Worm (Caenorhabditis elegans) whole organism, L1 larva: ENCODE measurements around the gene bra-1.

Experiments
- C04F5.9 ChIP-seq: sonication (generic microtip); optimal IDR thresholded peaks from 2 replicates; lab custom pipeline; 2016; ENCODE audit warnings: missing genetic modification characterization, missing compliant biosample characterization
- C16A3.4 ChIP-seq: fragments of 150-350 bp; optimal IDR thresholded peaks from 2 replicates; lab custom pipeline; 2014; ENCODE audit warnings: missing biosample characterization, missing genetic modification characterization
- aha-1 ChIP-seq: fragments of 150-350 bp; optimal IDR thresholded peaks from 2 replicates; lab custom pipeline; 2014; ENCODE audit warnings: missing biosample characterization, missing genetic modification characterization
- ceh-63 ChIP-seq: fragments of 200-800 bp; sonication (Bioruptor generic); optimal IDR thresholded peaks from 2 replicates; lab custom pipeline; 2018; ENCODE audit warnings: mild to moderate bottlenecking, missing genetic modification characterization, missing compliant biosample characterization
- ceh-8 ChIP-seq: fragments of 200-800 bp; sonication (Bioruptor generic); optimal IDR thresholded peaks from 2 replicates; lab custom pipeline; 2018; ENCODE audit warnings: mild to moderate bottlenecking, missing genetic modification characterization, moderate library complexity, missing compliant biosample characterization
- ceh-82 ChIP-seq, 3 experiments: fragments of 150-350 bp in 1 of 3; sonication (generic microtip) in 2 of 3; optimal IDR thresholded peaks; 2 replicates each; lab custom pipeline; 2014 to 2017; ENCODE audit warnings: missing biosample characterization in 3 of 3, missing genetic modification characterization in 3 of 3
- dpl-1 ChIP-seq, 3 experiments: fragments of 150-350 bp in 2 of 3; sonication (generic microtip) in 1 of 3; optimal IDR thresholded peaks; 2 replicates each; lab custom pipeline; 2014 to 2017; ENCODE audit warnings: missing biosample characterization in 3 of 3, missing genetic modification characterization in 3 of 3, missing genetic modification reagents in 3 of 3
- dsc-1 ChIP-seq: sonication (generic microtip); optimal IDR thresholded peaks from 2 replicates; lab custom pipeline; 2016; ENCODE audit warnings: mild to moderate bottlenecking, missing genetic modification characterization, missing compliant biosample characterization
- efl-1 ChIP-seq, 4 experiments: fragments of 150-350 bp; optimal IDR thresholded peaks in 3 of 4; peaks in 1 of 4; 1 replicate in 1 of 4; 2 replicates in 3 of 4; lab custom pipeline; 2014; ENCODE audit warnings: missing biosample characterization in 2 of 4, missing genetic modification characterization in 2 of 4, missing genetic modification reagents in 2 of 4
- egl-27 ChIP-seq, 2 experiments: fragments of 150-350 bp in 1 of 2; sonication (generic microtip); optimal IDR thresholded peaks; 3 replicates each; lab custom pipeline; 2017 to 2018; ENCODE audit warnings: missing biosample characterization in 2 of 2, missing genetic modification characterization in 2 of 2, missing genetic modification reagents in 2 of 2
- elt-2 ChIP-seq: sonication (generic microtip); optimal IDR thresholded peaks from 2 replicates; lab custom pipeline; 2016; ENCODE audit warnings: missing genetic modification characterization, mild to moderate bottlenecking, inconsistent platforms, missing compliant biosample characterization, missing genetic modification reagents
- elt-3 ChIP-seq, 6 experiments: fragments of 150-350 bp in 1 of 6; sonication (generic microtip); optimal IDR thresholded peaks; 2 replicates each; lab custom pipeline; 2017 to 2018; ENCODE audit warnings: missing biosample characterization in 6 of 6, missing genetic modification characterization in 6 of 6, inconsistent platforms in 1 of 6
- fkh-10 ChIP-seq: sonication (generic microtip); optimal IDR thresholded peaks from 2 replicates; lab custom pipeline; 2017; ENCODE audit warnings: missing biosample characterization, missing genetic modification reagents, missing genetic modification characterization
- fos-1 ChIP-seq: fragments of 150-350 bp; optimal IDR thresholded peaks from 2 replicates; lab custom pipeline; 2014; ENCODE audit warnings: missing biosample characterization, missing genetic modification characterization
- isw-1 ChIP-seq: fragments of 200-800 bp; sonication (Bioruptor generic); IDR thresholded peaks from 2 replicates; pipeline ENCODE4 v1.3.6; 2022; ENCODE audit warnings: missing genetic modification characterization, missing compliant biosample characterization
- lin-14 ChIP-seq: fragments of 200-800 bp; sonication (Bioruptor generic); optimal IDR thresholded peaks from 2 replicates; lab custom pipeline; 2018; ENCODE audit warnings: mild to moderate bottlenecking, missing genetic modification characterization, moderate library complexity, missing compliant biosample characterization
- lin-15B ChIP-seq: fragments of 150-350 bp; sonication (generic microtip); optimal IDR thresholded peaks from 3 replicates; lab custom pipeline; 2014; ENCODE audit warnings: missing biosample characterization, missing genetic modification characterization
- lin-35 ChIP-seq, 2 experiments: fragments of 150-350 bp; optimal IDR thresholded peaks; 2 replicates each; lab custom pipeline; 2014; ENCODE audit warnings: missing biosample characterization in 2 of 2, missing genetic modification characterization in 2 of 2, missing genetic modification reagents in 2 of 2
- lin-39 ChIP-seq: fragments of 150-350 bp; optimal IDR thresholded peaks from 2 replicates; lab custom pipeline; 2014; ENCODE audit warnings: missing biosample characterization, missing genetic modification reagents, missing genetic modification characterization
- lsy-2 ChIP-seq, 2 experiments: fragments of 150-350 bp; optimal IDR thresholded peaks; 2 replicates each; lab custom pipeline; 2014; ENCODE audit warnings: missing biosample characterization in 2 of 2, missing genetic modification characterization in 2 of 2
- mep-1 ChIP-seq: fragments of 150-350 bp; optimal IDR thresholded peaks from 2 replicates; lab custom pipeline; 2014; ENCODE audit warnings: missing biosample characterization, missing genetic modification characterization
- nhr-11 ChIP-seq: fragments of 150-350 bp; optimal IDR thresholded peaks from 2 replicates; lab custom pipeline; 2014; ENCODE audit warnings: missing biosample characterization, missing genetic modification characterization
- nhr-12 ChIP-seq: sonication (generic microtip); optimal IDR thresholded peaks from 2 replicates; lab custom pipeline; 2017; ENCODE audit warnings: missing biosample characterization, missing genetic modification characterization
- nhr-19 ChIP-seq: fragments of 200-800 bp; sonication (Bioruptor generic); conservative IDR thresholded peaks from 2 replicates; pipeline ENCODE4 v1.3.6; 2022; ENCODE audit warnings: missing genetic modification characterization, missing compliant biosample characterization
- nhr-20 ChIP-seq: sonication (generic microtip); optimal IDR thresholded peaks from 2 replicates; lab custom pipeline; 2016; ENCODE audit warnings: mild to moderate bottlenecking, missing genetic modification characterization, missing compliant biosample characterization
- nhr-28 ChIP-seq: fragments of 150-350 bp; optimal IDR thresholded peaks from 2 replicates; lab custom pipeline; 2014; ENCODE audit warnings: missing biosample characterization, missing genetic modification characterization
- nhr-71 ChIP-seq: sonication (generic microtip); optimal IDR thresholded peaks from 2 replicates; lab custom pipeline; 2016; ENCODE audit warnings: mild to moderate bottlenecking, missing genetic modification characterization, moderate library complexity, missing compliant biosample characterization
- nhr-77 ChIP-seq: fragments of 150-350 bp; optimal IDR thresholded peaks from 2 replicates; lab custom pipeline; 2014; ENCODE audit warnings: missing biosample characterization, missing genetic modification characterization
- nhr-84 ChIP-seq: sonication (generic microtip); optimal IDR thresholded peaks from 2 replicates; lab custom pipeline; 2017; ENCODE audit warnings: missing biosample characterization, missing genetic modification characterization
- nhr-85 ChIP-seq: sonication (generic microtip); peaks from one replicate; lab custom pipeline; 2016; ENCODE audit warnings: missing genetic modification characterization, inconsistent platforms, missing compliant biosample characterization
- pqm-1 ChIP-seq: sonication (generic microtip); optimal IDR thresholded peaks from 3 replicates; lab custom pipeline; 2017; ENCODE audit warnings: missing biosample characterization, missing genetic modification characterization
- rnt-1 ChIP-seq: sonication (generic microtip); optimal IDR thresholded peaks from 2 replicates; lab custom pipeline; 2016; ENCODE audit warnings: mild to moderate bottlenecking, missing genetic modification characterization, moderate library complexity, missing compliant biosample characterization
- skn-1 ChIP-seq: fragments of 150-350 bp; optimal IDR thresholded peaks from 2 replicates; lab custom pipeline; 2014; ENCODE audit warnings: missing biosample characterization, missing genetic modification characterization
- snpc-4 ChIP-seq: fragments of 150-350 bp; optimal IDR thresholded peaks from 2 replicates; lab custom pipeline; 2014; ENCODE audit warnings: missing biosample characterization, missing genetic modification characterization
- snu-23 ChIP-seq: sonication (generic microtip); optimal IDR thresholded peaks from 2 replicates; lab custom pipeline; 2016; ENCODE audit warnings: missing genetic modification characterization, missing compliant biosample characterization
- sup-37 ChIP-seq: fragments of 200-800 bp; sonication (Bioruptor generic); optimal IDR thresholded peaks from 2 replicates; lab custom pipeline; 2018; ENCODE audit warnings: mild to moderate bottlenecking, missing genetic modification characterization, missing compliant biosample characterization
- swsn-7 ChIP-seq: sonication (generic microtip); optimal IDR thresholded peaks from 2 replicates; lab custom pipeline; 2016; ENCODE audit warnings: missing genetic modification characterization, missing compliant biosample characterization
- tbx-2 ChIP-seq: sonication (generic microtip); optimal IDR thresholded peaks from 2 replicates; lab custom pipeline; 2016; ENCODE audit warnings: missing genetic modification characterization, missing compliant biosample characterization
- unc-30 ChIP-seq: sonication (generic microtip); optimal IDR thresholded peaks from 2 replicates; lab custom pipeline; 2017; ENCODE audit warnings: missing biosample characterization, missing genetic modification characterization
- unc-62 ChIP-seq: fragments of 150-350 bp; optimal IDR thresholded peaks from 2 replicates; lab custom pipeline; 2014; ENCODE audit warnings: missing biosample characterization, missing genetic modification reagents, missing genetic modification characterization
- unc-86 ChIP-seq: sonication (generic microtip); optimal IDR thresholded peaks from 2 replicates; lab custom pipeline; 2016; ENCODE audit warnings: missing genetic modification characterization, missing compliant biosample characterization
- unc-98 ChIP-seq: fragments of 200-800 bp; sonication (Bioruptor generic); IDR thresholded peaks from 2 replicates; pipeline ENCODE4 v1.3.6; 2022; ENCODE audit warnings: missing genetic modification characterization, missing compliant biosample characterization
- zip-4 ChIP-seq: fragments of 200-800 bp; sonication (Bioruptor generic); optimal IDR thresholded peaks from 2 replicates; lab custom pipeline; 2018; ENCODE audit warnings: mild to moderate bottlenecking, missing genetic modification characterization, moderate library complexity, missing compliant biosample characterization
- ztf-11 ChIP-seq, 2 experiments: sonication (generic microtip); optimal IDR thresholded peaks; 2 replicates each; lab custom pipeline; 2016 to 2017; ENCODE audit warnings: missing genetic modification characterization in 2 of 2, missing biosample characterization in 1 of 2, missing compliant biosample characterization in 1 of 2
- ztf-4 ChIP-seq: fragments of 150-350 bp; optimal IDR thresholded peaks from 2 replicates; lab custom pipeline; 2014; ENCODE audit warnings: missing biosample characterization, missing genetic modification characterization

Gene bra-1

ce11 chrX:13633032-13633431 lies 34.8 kb downstream of the bra-1 start:
- TF ChIP-seq efl-1 (optimal IDR thresholded peaks at IDR 0.05; lab: Kevin White, UChicago) = no peak
- TF ChIP-seq efl-1 (GFP tag; optimal IDR thresholded peaks at IDR 0.05 in 1 of 2; lab: Kevin White, UChicago) = no peak
- no peak for TF ChIP-seq nhr-71 (tag; lab: Kevin White, UChicago)
- no peak for TF ChIP-seq elt-3 (tag; optimal IDR thresholded peaks at IDR 0.05; lab: Kevin White, UChicago)
- no peak for TF ChIP-seq sup-37
- TF ChIP-seq rnt-1 (tag; lab: Kevin White, UChicago) = no peak
- TF ChIP-seq snpc-4 = peak; percentile 82
- TF ChIP-seq fos-1 (tag; lab: Kevin White, UChicago) = no peak

- TF ChIP-seq pqm-1 (tag; lab: Kevin White, UChicago) (no peak), C04F5.9 (tag; lab: Kevin White, UChicago) (no peak), lin-14 (GFP tag; lab: Kevin White, UChicago) (peak; percentile 61), aha-1 (tag; lab: Kevin White, UChicago) (no peak), dsc-1 (tag; lab: Kevin White, UChicago) (no peak), unc-30 (no peak), lin-35 (GFP tag; optimal IDR thresholded peaks at IDR 0.05; lab: Kevin White, UChicago) (no peak), lin-15B (no peak), nhr-71 (tag; lab: Kevin White, UChicago) (peak; percentile 52), rnt-1 (tag; lab: Kevin White, UChicago) (peak; percentile 56), snu-23 (GFP tag; lab: Kevin White, UChicago) (peak; percentile 13), nhr-12 (no peak), elt-2 (tag; lab: Kevin White, UChicago) (no peak), unc-86 (no peak), skn-1 (tag; lab: Kevin White, UChicago) (no peak), isw-1 (no peak), fos-1 (tag; lab: Kevin White, UChicago) (no peak), lsy-2 (tag; optimal IDR thresholded peaks at IDR 0.05; lab: Kevin White, UChicago) (peak; percentile 2 to 13), ceh-63 (GFP tag; lab: Kevin White, UChicago) (no peak), fkh-10 (GFP tag; lab: Kevin White, UChicago) (peak; percentile 65), tbx-2 (no peak), nhr-11 (tag; lab: Kevin White, UChicago) (no peak), mep-1 (tag; lab: Kevin White, UChicago) (no peak), nhr-19 (GFP tag; lab: Robert Waterston, UW) (peak; percentile 33; the same call in 1 of the 2 replicates)
- TF ChIP-seq, all 84 proteins: peak for 7
These were observed 35.7 kb downstream of the bra-1 start for ce11 chrX:13633876-13634479.

ce11 chrX:13637526-13637925 lies 39.3 kb downstream of the bra-1 start:
- no peak for TF ChIP-seq nhr-85 (tag; lab: Kevin White, UChicago)
- TF ChIP-seq lin-14 (GFP tag; lab: Kevin White, UChicago) = peak; percentile 30
- peak; percentile 22 for TF ChIP-seq snu-23 (GFP tag; lab: Kevin White, UChicago)
- no peak for TF ChIP-seq ztf-4
- no peak for TF ChIP-seq tbx-2
- no peak for TF ChIP-seq ceh-82 (tag; optimal IDR thresholded peaks at IDR 0.05; lab: Kevin White, UChicago)
- no peak for TF ChIP-seq dpl-1 (GFP tag; optimal IDR thresholded peaks at IDR 0.05; lab: Kevin White, UChicago)
- no peak for TF ChIP-seq unc-98
- no peak for TF ChIP-seq unc-62 (GFP tag; lab: Kevin White, UChicago)
- no peak for TF ChIP-seq lin-39 (tag; lab: Kevin White, UChicago)
- no peak for TF ChIP-seq fkh-10 (GFP tag; lab: Kevin White, UChicago)
- no peak for TF ChIP-seq nhr-84 (tag; lab: Kevin White, UChicago)
- TF ChIP-seq unc-30 = no peak
- no peak for TF ChIP-seq isw-1
- peak in 1 of 2 experiments; percentile 9 for TF ChIP-seq lsy-2 (tag; optimal IDR thresholded peaks at IDR 0.05; lab: Kevin White, UChicago)
- peak; percentile 41 for TF ChIP-seq nhr-71 (tag; lab: Kevin White, UChicago)
- no peak for TF ChIP-seq nhr-20 (tag; lab: Kevin White, UChicago)
- no peak for TF ChIP-seq nhr-12
- no peak for TF ChIP-seq egl-27 (tag; optimal IDR thresholded peaks at IDR 0.05; lab: Kevin White, UChicago)
- TF ChIP-seq zip-4 (GFP tag; lab: Kevin White, UChicago) = no peak
- no peak for TF ChIP-seq ztf-11 (tag; optimal IDR thresholded peaks at IDR 0.05; lab: Kevin White, UChicago)
- TF ChIP-seq C16A3.4 (tag; lab: Kevin White, UChicago) = no peak
- no peak for TF ChIP-seq ceh-8 (GFP tag; lab: Kevin White, UChicago)
- TF ChIP-seq lin-15B = no peak
- TF ChIP-seq swsn-7 (tag; lab: Kevin White, UChicago) = no peak
- peak; percentile 58 for TF ChIP-seq rnt-1 (tag; lab: Kevin White, UChicago)
- TF ChIP-seq nhr-28 (tag; lab: Kevin White, UChicago) = no peak
- TF ChIP-seq mep-1 (tag; lab: Kevin White, UChicago) = no peak
- TF ChIP-seq nhr-77 (tag; lab: Kevin White, UChicago) = no peak
